6 worm cellular contexts compared by ENCODE assay signal in the genomic region with DNA sequence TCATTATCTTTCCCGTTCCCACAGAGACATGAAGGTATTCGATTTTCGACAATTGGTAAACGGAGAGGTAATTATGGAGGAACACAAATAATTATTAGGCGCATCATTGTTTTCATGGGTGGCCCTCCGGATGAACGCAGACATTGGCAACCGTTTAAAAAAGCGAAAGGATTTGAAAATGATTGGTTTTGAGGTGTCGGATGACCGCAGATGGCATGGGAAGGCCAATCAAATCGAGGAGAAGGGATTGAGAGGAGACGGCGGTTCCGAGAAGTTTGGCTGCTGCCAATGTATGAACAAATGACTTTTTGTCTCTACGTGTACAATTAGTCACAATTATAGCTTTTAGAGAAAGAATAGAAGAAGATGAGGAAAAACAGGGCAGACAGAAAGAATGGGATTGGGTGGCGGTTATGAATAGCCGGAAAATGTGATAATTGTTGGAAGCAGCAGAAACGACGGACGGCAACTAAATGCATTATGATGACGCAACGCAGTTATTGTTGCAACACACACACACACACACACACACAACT.
TF ChIP-seq lines count a peak whose summit lies in the region.

No protein-coding gene starts in this region.

TF ChIP-seq in whole organism, L1 larva, 84 proteins besides CTCF, POLR2A, EP300 and RAD21 (continues in another document):
- TF ChIP-seq efl-1 (optimal IDR thresholded peaks at IDR 0.05; lab: Kevin White, UChicago) (no peak), efl-1 (GFP tag; optimal IDR thresholded peaks at IDR 0.05 in 1 of 2; lab: Kevin White, UChicago) (peak in 1 of 2 experiments; percentile 14), nhr-85 (tag; lab: Kevin White, UChicago) (peak; percentile 57), hlh-17 (GFP tag; optimal IDR thresholded peaks at IDR 0.05; lab: Kevin White, UChicago; ENCODE audit: borderline replicate concordance) (no peak), nhr-237 (tag; optimal IDR thresholded peaks at IDR 0.05; lab: Kevin White, UChicago) (no peak), zag-1 (tag; optimal IDR thresholded peaks at IDR 0.05; lab: Kevin White, UChicago) (no peak), xbp-1 (tag; optimal IDR thresholded peaks at IDR 0.05; lab: Kevin White, UChicago) (no peak), nhr-28 (tag; optimal IDR thresholded peaks at IDR 0.05; lab: Kevin White, UChicago) (no peak), ceh-88 (GFP tag; IDR thresholded peaks at IDR 0.05; lab: Robert Waterston, UW) (no peak), swsn-7 (tag; optimal IDR thresholded peaks at IDR 0.05; lab: Kevin White, UChicago) (no peak), ceh-82 (tag; optimal IDR thresholded peaks at IDR 0.05; lab: Kevin White, UChicago) (no peak), unc-30 (tag; optimal IDR thresholded peaks at IDR 0.05; lab: Kevin White, UChicago) (no peak), fkh-10 (GFP tag; optimal IDR thresholded peaks at IDR 0.05; lab: Kevin White, UChicago) (no peak), hlh-4 (tag; optimal IDR thresholded peaks at IDR 0.05; lab: Kevin White, UChicago) (no peak), unc-86 (tag; optimal IDR thresholded peaks at IDR 0.05; lab: Kevin White, UChicago) (no peak)

TF ChIP-seq in whole organism, L4 larva, 104 proteins besides CTCF, POLR2A, EP300 and RAD21:
- peak; percentile 44 for TF ChIP-seq aha-1 (tag; lab: Kevin White, UChicago)
- peak in 1 of 2 experiments; percentile 48 for TF ChIP-seq unc-62 (GFP tag; optimal IDR thresholded peaks at IDR 0.05 in 1 of 2; lab: Kevin White, UChicago)
- no peak for TF ChIP-seq unc-62 (tag; optimal IDR thresholded peaks at IDR 0.05; lab: Kevin White, UChicago)
- TF ChIP-seq nhr-25 (tag; optimal IDR thresholded peaks at IDR 0.05; lab: Kevin White, UChicago; ENCODE audit: borderline replicate concordance, insufficient read depth), result peak; percentile 0
- TF ChIP-seq nhr-42 (GFP tag; IDR thresholded peaks at IDR 0.05; lab: Robert Waterston, UW), result no peak

TF ChIP-seq in whole organism, early embryonic, 17 proteins besides CTCF, POLR2A, EP300 and RAD21:
- no peak for TF ChIP-seq tbx-37 (GFP tag; conservative IDR thresholded peaks at IDR 0.05; lab: Robert Waterston, UW)
- no peak for TF ChIP-seq scrt-1 (GFP tag; IDR thresholded peaks at IDR 0.05; lab: Robert Waterston, UW)
- peak; percentile 32 for TF ChIP-seq ets-7 (tag; optimal IDR thresholded peaks at IDR 0.05; lab: Kevin White, UChicago)
- no peak for TF ChIP-seq aly-1 (tag; optimal IDR thresholded peaks at IDR 0.05; lab: Kevin White, UChicago)
- no peak for TF ChIP-seq ama-1 (optimal IDR thresholded peaks at IDR 0.05; lab: Kevin White, UChicago)

TF ChIP-seq in whole organism, late embryonic, 69 proteins besides CTCF, POLR2A, EP300 and RAD21:
- TF ChIP-seq lim-6 (tag; optimal IDR thresholded peaks at IDR 0.05; lab: Kevin White, UChicago) (no peak), nfya-1 (tag; optimal IDR thresholded peaks at IDR 0.05; lab: Kevin White, UChicago) (no peak), sdc-2 (tag; optimal IDR thresholded peaks at IDR 0.05; lab: Kevin White, UChicago) (no peak), odd-2 (tag; optimal IDR thresholded peaks at IDR 0.05; lab: Kevin White, UChicago) (no peak), ref-2 (tag; optimal IDR thresholded peaks at IDR 0.05; lab: Kevin White, UChicago) (no peak), ceh-31 (tag; optimal IDR thresholded peaks at IDR 0.05; lab: Kevin White, UChicago) (peak; percentile 67), C08G9.2 (tag; optimal IDR thresholded peaks at IDR 0.05; lab: Kevin White, UChicago) (no peak), ceh-48 (tag; optimal IDR thresholded peaks at IDR 0.05; lab: Kevin White, UChicago) (no peak), ceh-22 (tag; optimal IDR thresholded peaks at IDR 0.05; lab: Kevin White, UChicago) (no peak), syd-9 (tag; optimal IDR thresholded peaks at IDR 0.05; lab: Kevin White, UChicago) (no peak), ama-1 (optimal IDR thresholded peaks at IDR 0.05; lab: Kevin White, UChicago) (no peak), ztf-16 (tag; optimal IDR thresholded peaks at IDR 0.05; lab: Kevin White, UChicago) (no peak), pag-3 (tag; optimal IDR thresholded peaks at IDR 0.05; lab: Kevin White, UChicago; ENCODE audit: borderline replicate concordance) (no peak), ahr-1 (tag; optimal IDR thresholded peaks at IDR 0.05; lab: Kevin White, UChicago) (no peak), unc-42 (tag; optimal IDR thresholded peaks at IDR 0.05; lab: Kevin White, UChicago) (peak; percentile 28), eyg-1 (tag; optimal IDR thresholded peaks at IDR 0.05; lab: Kevin White, UChicago) (no peak)

TF ChIP-seq in whole organism, mixed stage, embryonic, 35 proteins besides CTCF, POLR2A, EP300 and RAD21:
- TF ChIP-seq mls-2 (tag; optimal IDR thresholded peaks at IDR 0.05; lab: Kevin White, UChicago), result peak; percentile 76
- TF ChIP-seq mab-5 (tag; optimal IDR thresholded peaks at IDR 0.05; lab: Kevin White, UChicago), result no peak
- TF ChIP-seq ces-1 (GFP tag; optimal IDR thresholded peaks at IDR 0.05; lab: Kevin White, UChicago), result peak; percentile 49
- no peak for TF ChIP-seq lin-13 (tag; optimal IDR thresholded peaks at IDR 0.05; lab: Kevin White, UChicago)
- TF ChIP-seq ham-2 (GFP tag; optimal IDR thresholded peaks at IDR 0.05; lab: Kevin White, UChicago), result peak; percentile 67
- TF ChIP-seq zip-8 (tag; optimal IDR thresholded peaks at IDR 0.05; lab: Kevin White, UChicago), result peak; percentile 89
- peak; percentile 47 for TF ChIP-seq blmp-1 (tag; optimal IDR thresholded peaks at IDR 0.05; lab: Kevin White, UChicago)
- no peak for TF ChIP-seq ceh-83 (GFP tag; optimal IDR thresholded peaks at IDR 0.05; lab: Kevin White, UChicago)
- peak; percentile 71 for TF ChIP-seq ceh-43 (GFP tag; optimal IDR thresholded peaks at IDR 0.05; lab: Kevin White, UChicago)
- no peak for TF ChIP-seq snpc-4 (tag; optimal IDR thresholded peaks at IDR 0.05; lab: Kevin White, UChicago)
- TF ChIP-seq mep-1 (tag; optimal IDR thresholded peaks at IDR 0.05; lab: Kevin White, UChicago), result no peak

TF ChIP-seq in whole organism, young adult, 124 proteins besides CTCF, POLR2A, EP300 and RAD21:
- TF ChIP-seq hsf-1 (GFP tag; IDR thresholded peaks at IDR 0.05; lab: Robert Waterston, UW) (peak; percentile 13; the same call in 1 of the 2 replicates), zfh-2 (GFP tag; conservative IDR thresholded peaks at IDR 0.05; lab: Robert Waterston, UW) (0 out of 2 replicates have a peak, but pooled peaks have one; percentile 12), die-1 (tag; optimal IDR thresholded peaks at IDR 0.05; lab: Kevin White, UChicago) (no peak), repo-1 (tag; optimal IDR thresholded peaks at IDR 0.05; lab: Kevin White, UChicago) (no peak), lag-1 (GFP tag; IDR thresholded peaks at IDR 0.05; lab: Robert Waterston, UW) (no peak), T07F8.4 (tag; optimal IDR thresholded peaks at IDR 0.05; lab: Kevin White, UChicago) (no peak)
TF ChIP-seq in whole organism, young adult: peak in this region for 2.
